Fruit fly (Drosophila melanogaster) Kc167 (cell line): Measurements from ENCODE around the gene CG17221.

Experiments used
- Myc ChIP-seq: fragments of >200 bp; optimal IDR thresholded peaks from 2 replicates; lab custom pipeline; 2017; ENCODE audit warnings: missing external identifiers
- Sin3A ChIP-seq: fragments of >200 bp; optimal IDR thresholded peaks from 2 replicates; lab custom pipeline; 2018; ENCODE audit warnings: missing external identifiers
- h ChIP-seq: fragments of >200 bp; optimal IDR thresholded peaks from 3 replicates; lab custom pipeline; 2018; ENCODE audit warnings: missing external identifiers
- insv ChIP-seq: fragments of >200 bp; optimal IDR thresholded peaks from 3 replicates; lab custom pipeline; 2018; ENCODE audit warnings: missing external identifiers
- psq ChIP-seq: fragments of >200 bp; optimal IDR thresholded peaks from 2 replicates; lab custom pipeline; 2017; ENCODE audit warnings: missing external identifiers
- ttk ChIP-seq: sonication (Bioruptor generic); optimal IDR thresholded peaks from 2 replicates; lab custom pipeline; 2017; ENCODE audit warnings: missing external identifiers

Gene CG17221

dm6 chr2L:3086290-3086876, 46.6 kb downstream of the CG17221 start:
- TF ChIP-seq ttk (no peak), Myc (lab: Kevin White, UChicago) (no peak), h (lab: Kevin White, UChicago) (no peak), Sin3A (lab: Kevin White, UChicago) (no peak), insv (no peak), psq (lab: Kevin White, UChicago) (no peak)

dm6 chr2L:3088238-3088874, 48.6 kb downstream of the CG17221 start:
- TF ChIP-seq Sin3A (lab: Kevin White, UChicago), result no peak
- TF ChIP-seq ttk, result no peak
- no peak for TF ChIP-seq psq (lab: Kevin White, UChicago)
- TF ChIP-seq Myc (lab: Kevin White, UChicago), result no peak
- TF ChIP-seq h (lab: Kevin White, UChicago), result no peak
- no peak for TF ChIP-seq insv

DNA sequence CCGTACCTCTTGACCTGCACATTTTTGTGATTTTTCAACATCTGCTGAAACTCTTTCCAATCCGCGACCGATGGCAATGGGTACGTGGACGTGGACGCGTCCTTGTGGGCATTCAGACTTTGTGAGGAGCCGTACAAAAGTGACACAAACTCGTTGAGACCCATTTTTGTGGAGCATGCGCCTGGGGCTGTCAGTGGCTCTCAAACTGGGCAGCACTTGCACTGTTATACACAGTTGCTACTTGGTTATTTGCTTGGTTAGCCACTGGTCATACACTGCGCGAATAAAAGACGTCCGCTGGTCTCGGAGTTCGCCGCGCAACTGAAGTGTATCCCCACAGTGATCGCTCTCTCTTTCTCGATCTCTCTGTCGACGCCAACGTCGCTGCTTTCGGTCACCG, 50.5 kb downstream of the CG17221 start:
- no peak for TF ChIP-seq ttk
- no peak for TF ChIP-seq Myc (lab: Kevin White, UChicago)
